Fruit fly (Drosophila melanogaster) whole organism, embryonic: ENCODE measurements around the gene mfr.

Experiments used
- BEAF-32 ChIP-seq: fragments of 200-800 bp; sonication (Bioruptor generic); optimal IDR thresholded peaks from 3 replicates; lab custom pipeline; 2017; ENCODE audit warnings: missing biosample characterization, missing genetic modification characterization, mild to moderate bottlenecking, moderate library complexity, missing genetic modification reagents
- Bteb2 ChIP-seq: fragments of 200-800 bp; sonication (Bioruptor generic); optimal IDR thresholded peaks from 2 replicates; lab custom pipeline; 2016; ENCODE audit warnings: missing biosample characterization, missing genetic modification characterization
- CG10565 ChIP-seq: fragments of 200-800 bp; sonication (Bioruptor generic); optimal IDR thresholded peaks from 3 replicates; lab custom pipeline; 2016; ENCODE audit warnings: missing biosample characterization, mild to moderate bottlenecking, missing genetic modification characterization
- CG11093 ChIP-seq: fragments of 200-800 bp; sonication (Bioruptor generic); IDR thresholded peaks from 3 replicates; pipeline ENCODE4 v1.3.6; 2022; ENCODE audit warnings: missing biosample characterization, missing genetic modification characterization
- CG11695 ChIP-seq: fragments of 200-800 bp; sonication (Bioruptor generic); IDR thresholded peaks from 3 replicates; pipeline ENCODE4 v1.3.6; 2022; ENCODE audit warnings: missing biosample characterization, missing genetic modification characterization
- CG12104 ChIP-seq: fragments of 200-800 bp; sonication (Bioruptor generic); optimal IDR thresholded peaks from 3 replicates; lab custom pipeline; 2016; ENCODE audit warnings: missing biosample characterization, missing genetic modification characterization
- CG12219 ChIP-seq: fragments of 200-800 bp; sonication (Bioruptor generic); optimal IDR thresholded peaks from 3 replicates; lab custom pipeline; 2018; ENCODE audit warnings: missing biosample characterization, mild to moderate bottlenecking, missing genetic modification characterization
- CG14860 ChIP-seq: fragments of 200-800 bp; sonication (Bioruptor generic); IDR thresholded peaks from 3 replicates; pipeline ENCODE4 v1.3.6; 2022; ENCODE audit warnings: missing biosample characterization, missing genetic modification characterization; ENCODE audit not compliant: partially characterized antibody
- CG17186 ChIP-seq: fragments of 200-800 bp; sonication (Bioruptor generic); optimal IDR thresholded peaks from 3 replicates; lab custom pipeline; 2017; ENCODE audit warnings: missing biosample characterization, missing genetic modification reagents, missing genetic modification characterization
- CG17912 ChIP-seq: fragments of 200-800 bp; sonication (Bioruptor generic); optimal IDR thresholded peaks from 2 replicates; lab custom pipeline; 2018; ENCODE audit warnings: missing biosample characterization, mild to moderate bottlenecking, missing genetic modification characterization
- CG18011 ChIP-seq: fragments of 200-800 bp; sonication (Bioruptor generic); optimal IDR thresholded peaks from 2 replicates; lab custom pipeline; 2017; ENCODE audit warnings: missing biosample characterization, missing genetic modification characterization, mild to moderate bottlenecking, moderate library complexity, missing genotype
- CG33213 ChIP-seq: fragments of 200-800 bp; sonication (Bioruptor generic); optimal IDR thresholded peaks from 3 replicates; lab custom pipeline; 2016; ENCODE audit warnings: missing biosample characterization, missing genetic modification characterization
- CG3726 ChIP-seq: fragments of 200-800 bp; sonication (Bioruptor generic); IDR thresholded peaks from 3 replicates; pipeline ENCODE4, ENCODE4 v1.3.6; 2022; ENCODE audit warnings: missing biosample characterization, missing genetic modification characterization
- CG42726 ChIP-seq: fragments of 200-800 bp; sonication (Bioruptor generic); IDR thresholded peaks from 2 replicates; pipeline ENCODE4 v1.3.6; 2022; ENCODE audit warnings: missing biosample characterization, missing genetic modification characterization; ENCODE audit not compliant: partially characterized antibody
- CG4707 ChIP-seq: fragments of 200-800 bp; sonication (Bioruptor generic); optimal IDR thresholded peaks from 2 replicates; lab custom pipeline; 2018; ENCODE audit warnings: missing biosample characterization, mild to moderate bottlenecking, missing genetic modification characterization, moderate library complexity
- CG4820 ChIP-seq: fragments of 200-800 bp; sonication (Bioruptor generic); optimal IDR thresholded peaks from 3 replicates; lab custom pipeline; 2016; ENCODE audit warnings: missing biosample characterization, missing genetic modification characterization
- CG6175 ChIP-seq: fragments of 200-800 bp; sonication (Bioruptor generic); IDR thresholded peaks from 3 replicates; pipeline ENCODE4 v1.3.6; 2022; ENCODE audit warnings: missing biosample characterization, missing genetic modification characterization
- CG6689 ChIP-seq: fragments of 200-800 bp; sonication (Bioruptor generic); IDR thresholded peaks from 2 replicates; pipeline ENCODE4 v1.3.6; 2022; ENCODE audit warnings: missing biosample characterization, missing genetic modification characterization
- CG6813 ChIP-seq: fragments of 200-800 bp; sonication (Bioruptor generic); optimal IDR thresholded peaks from 2 replicates; lab custom pipeline; 2017; ENCODE audit warnings: missing biosample characterization, missing genetic modification characterization, mild to moderate bottlenecking, moderate library complexity, missing genetic modification reagents
- CG7271 ChIP-seq: fragments of 200-800 bp; sonication (Bioruptor generic); optimal IDR thresholded peaks from 2 replicates; lab custom pipeline; 2018; ENCODE audit warnings: missing biosample characterization, mild to moderate bottlenecking, missing genetic modification characterization, moderate library complexity
- CG8924 ChIP-seq: fragments of 200-800 bp; optimal IDR thresholded peaks from 3 replicates; lab custom pipeline; 2019; ENCODE audit warnings: missing biosample characterization, mild to moderate bottlenecking, missing genetic modification characterization, moderate library complexity
- CTCF ChIP-seq: fragments of 200-800 bp; sonication (Bioruptor generic); optimal IDR thresholded peaks from 2 replicates; lab custom pipeline; 2017; ENCODE audit warnings: missing biosample characterization, mild to moderate bottlenecking, missing genetic modification characterization, moderate library complexity
- Chrac-16 ChIP-seq: fragments of 200-800 bp; sonication (Bioruptor generic); optimal IDR thresholded peaks from 3 replicates; lab custom pipeline; 2016; ENCODE audit warnings: missing biosample characterization, missing genetic modification characterization
- Dbx ChIP-seq: fragments of 200-800 bp; sonication (Bioruptor generic); IDR thresholded peaks from 3 replicates; pipeline ENCODE4 v1.3.6; 2022; ENCODE audit warnings: missing biosample characterization, missing genetic modification characterization
- GATAe ChIP-seq: fragments of 200-800 bp; sonication (Bioruptor generic); conservative IDR thresholded peaks from 2 replicates; pipeline ENCODE4 v1.3.6; 2022; ENCODE audit warnings: missing biosample characterization, missing genetic modification characterization
- HLHmδ ChIP-seq: fragments of 200-800 bp; sonication (Bioruptor generic); optimal IDR thresholded peaks from 2 replicates; lab custom pipeline; 2018; ENCODE audit warnings: missing biosample characterization, mild to moderate bottlenecking, missing genetic modification characterization, moderate library complexity
- Kr ChIP-seq: fragments of 200-800 bp; sonication (Bioruptor generic); optimal IDR thresholded peaks from 2 replicates; lab custom pipeline; 2017; ENCODE audit warnings: missing biosample characterization, mild to moderate bottlenecking, missing genetic modification characterization
- Neu2 ChIP-seq: fragments of 200-800 bp; sonication (Bioruptor generic); optimal IDR thresholded peaks from 3 replicates; lab custom pipeline; 2016; ENCODE audit warnings: missing biosample characterization, missing genetic modification characterization, borderline replicate concordance
- Poxn ChIP-seq: fragments of 200-800 bp; sonication (Bioruptor generic); IDR thresholded peaks from 2 replicates; pipeline ENCODE4 v1.3.6; 2022; ENCODE audit warnings: missing biosample characterization, missing genetic modification characterization
- Ptx1 ChIP-seq: fragments of 200-800 bp; sonication (Bioruptor generic); IDR thresholded peaks from 2 replicates; pipeline ENCODE4 v1.3.6; 2022; ENCODE audit warnings: missing biosample characterization, missing genetic modification characterization
- bbx ChIP-seq: fragments of 200-800 bp; sonication (Bioruptor generic); IDR thresholded peaks from 2 replicates; pipeline ENCODE4 v1.3.6; 2022; ENCODE audit warnings: missing biosample characterization, missing genetic modification characterization; ENCODE audit not compliant: partially characterized antibody
- crc ChIP-seq: fragments of 200-800 bp; sonication (Bioruptor generic); optimal IDR thresholded peaks from 2 replicates; lab custom pipeline; 2016; ENCODE audit warnings: missing biosample characterization, missing genetic modification characterization
- dati ChIP-seq: fragments of 200-800 bp; sonication (Bioruptor generic); IDR thresholded peaks from 2 replicates; pipeline ENCODE4 v1.3.6; 2022; ENCODE audit warnings: missing biosample characterization, missing genetic modification characterization
- dmrt99B ChIP-seq: fragments of 200-800 bp; sonication (Bioruptor generic); optimal IDR thresholded peaks from 2 replicates; lab custom pipeline; 2018; ENCODE audit warnings: missing biosample characterization, mild to moderate bottlenecking, missing genetic modification characterization, moderate library complexity
- eyg ChIP-seq: fragments of 200-800 bp; sonication (Bioruptor generic); optimal IDR thresholded peaks from 3 replicates; lab custom pipeline; 2016; ENCODE audit warnings: missing biosample characterization, missing genetic modification characterization
- gfzf ChIP-seq: fragments of 200-800 bp; sonication (Bioruptor generic); optimal IDR thresholded peaks from 2 replicates; lab custom pipeline; 2016; ENCODE audit warnings: missing biosample characterization, mild to moderate bottlenecking, missing genetic modification characterization, moderate library complexity
- gro ChIP-seq: fragments of 200-800 bp; sonication (Bioruptor generic); optimal IDR thresholded peaks from 2 replicates; lab custom pipeline; 2016; ENCODE audit warnings: missing biosample characterization, missing genetic modification characterization
- hbn ChIP-seq: fragments of 200-800 bp; sonication (Bioruptor generic); IDR thresholded peaks from 2 replicates; pipeline ENCODE4 v1.3.6; 2022; ENCODE audit warnings: missing biosample characterization, missing genetic modification characterization; ENCODE audit not compliant: partially characterized antibody
- mam ChIP-seq: fragments of 200-800 bp; sonication (Bioruptor generic); optimal IDR thresholded peaks from 3 replicates; lab custom pipeline; 2016; ENCODE audit warnings: missing biosample characterization, missing genetic modification characterization
- odd ChIP-seq: fragments of 200-800 bp; sonication (Bioruptor generic); optimal IDR thresholded peaks from 2 replicates; lab custom pipeline; 2017; ENCODE audit warnings: missing biosample characterization, mild to moderate bottlenecking, missing genetic modification characterization
- p53 ChIP-seq: fragments of 200-800 bp; sonication (Bioruptor generic); optimal IDR thresholded peaks from 2 replicates; lab custom pipeline; 2016; ENCODE audit warnings: missing biosample characterization, missing genetic modification characterization
- phol ChIP-seq: fragments of 200-800 bp; sonication (Bioruptor generic); optimal IDR thresholded peaks from 3 replicates; lab custom pipeline; 2018; ENCODE audit warnings: missing biosample characterization, mild to moderate bottlenecking, missing genetic modification characterization, moderate library complexity
- so ChIP-seq: fragments of 200-800 bp; sonication (Bioruptor generic); IDR thresholded peaks from 3 replicates; pipeline ENCODE4 v1.3.6; 2022; ENCODE audit warnings: missing biosample characterization, missing genetic modification characterization
- sqz ChIP-seq: fragments of 200-800 bp; sonication (Bioruptor generic); optimal IDR thresholded peaks from 3 replicates; lab custom pipeline; 2018; ENCODE audit warnings: missing biosample characterization, mild to moderate bottlenecking, missing genetic modification characterization
- stc ChIP-seq: fragments of 200-800 bp; sonication (Bioruptor generic); IDR thresholded peaks from 2 replicates; pipeline ENCODE4 v1.3.6; 2022; ENCODE audit warnings: missing biosample characterization, missing genetic modification characterization
- stwl ChIP-seq: fragments of 200-800 bp; sonication (Bioruptor generic); optimal IDR thresholded peaks from 3 replicates; lab custom pipeline; 2018; ENCODE audit warnings: missing biosample characterization, mild to moderate bottlenecking, missing genetic modification characterization, moderate library complexity
- tx ChIP-seq: fragments of 200-800 bp; sonication (Bioruptor generic); optimal IDR thresholded peaks from 2 replicates; lab custom pipeline; 2016; ENCODE audit warnings: missing biosample characterization, missing genetic modification characterization
- usp ChIP-seq: fragments of >200 bp; optimal IDR thresholded peaks from 2 replicates; lab custom pipeline; 2017; ENCODE audit warnings: missing biosample characterization, missing genetic modification characterization
- vnd ChIP-seq: fragments of 200-800 bp; sonication (Bioruptor generic); IDR thresholded peaks from 3 replicates; pipeline ENCODE4 v1.3.6; 2022; ENCODE audit warnings: missing biosample characterization, missing genetic modification characterization; ENCODE audit not compliant: partially characterized antibody
- vvl ChIP-seq: fragments of 200-800 bp; sonication (Bioruptor generic); IDR thresholded peaks from 2 replicates; pipeline ENCODE4 v1.3.6; 2022; ENCODE audit warnings: missing biosample characterization, missing genetic modification characterization
- zen2 ChIP-seq: fragments of 200-800 bp; sonication (Bioruptor generic); IDR thresholded peaks from 3 replicates; pipeline ENCODE4 v1.3.6; 2022; ENCODE audit warnings: missing biosample characterization, missing genetic modification characterization; ENCODE audit not compliant: partially characterized antibody
- zfh2 ChIP-seq: fragments of 200-800 bp; sonication (Bioruptor generic); optimal IDR thresholded peaks from 2 replicates; lab custom pipeline; 2016; ENCODE audit warnings: missing biosample characterization, missing genetic modification characterization

The mfr gene

DNA sequence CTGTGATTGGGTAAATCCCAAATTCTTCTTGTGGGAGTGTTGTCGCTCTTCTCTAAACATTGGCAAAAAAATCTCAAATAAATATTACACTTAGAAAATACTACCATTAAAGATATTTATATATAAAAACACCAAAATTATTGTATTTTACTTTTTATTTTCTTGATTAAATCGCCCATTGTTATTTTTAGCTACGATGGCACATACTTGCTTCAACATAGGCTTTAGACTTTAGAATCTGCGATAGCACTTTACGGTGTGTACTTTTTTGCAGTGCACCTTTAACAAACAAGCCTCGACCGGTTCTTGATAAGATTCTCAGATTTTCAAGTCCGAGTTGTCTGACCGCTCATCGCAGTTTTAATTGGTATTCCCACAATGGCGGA, 42.2 kb upstream of the mfr start, which contains the start of gene GNBP3 (continued):
- TF ChIP-seq zfh2 (GFP tag; lab: Kevin White, UChicago), result peak; percentile 19
- peak; percentile 53; the same call in 1 of the 2 replicates for TF ChIP-seq CG6689
- no peak for TF ChIP-seq so (GFP tag; lab: Robert Waterston, UW)
- no peak for TF ChIP-seq Bteb2 (GFP tag; lab: Kevin White, UChicago)
- TF ChIP-seq dmrt99B (tag; lab: Kevin White, UChicago), result peak; percentile 70
- TF ChIP-seq CG33213, result no peak
- TF ChIP-seq phol (tag; lab: Kevin White, UChicago), result peak; percentile 39
- TF ChIP-seq CG18011 (GFP tag; lab: Kevin White, UChicago), result no peak
- peak; percentile 55 for TF ChIP-seq mam
- TF ChIP-seq HLHmδ (GFP tag; lab: Kevin White, UChicago), result no peak
- peak; percentile 48 for TF ChIP-seq Ptx1 (GFP tag; lab: Robert Waterston, UW)
- no peak for TF ChIP-seq p53 (GFP tag; lab: Kevin White, UChicago)
- peak; percentile 22 for TF ChIP-seq Chrac-16 (GFP tag; lab: Kevin White, UChicago)
- no peak for TF ChIP-seq Neu2
- TF ChIP-seq hbn (GFP tag; lab: Robert Waterston, UW), result no peak
- no peak for TF ChIP-seq Poxn (GFP tag; lab: Robert Waterston, UW)
- no peak for TF ChIP-seq CG42726
- TF ChIP-seq CG4820 (GFP tag; lab: Kevin White, UChicago), result peak; percentile 76
- no peak for TF ChIP-seq crc (GFP tag; lab: Kevin White, UChicago)
- no peak for TF ChIP-seq odd (GFP tag; lab: Kevin White, UChicago)
- TF ChIP-seq CG17912 (GFP tag; lab: Kevin White, UChicago), result no peak
- peak; percentile 65 for TF ChIP-seq sqz (GFP tag; lab: Kevin White, UChicago)
- TF ChIP-seq gro, result no peak
- no peak for TF ChIP-seq Kr
- peak; percentile 65; the same call in 2 of the 3 replicates for TF ChIP-seq CG11695 (GFP tag; lab: Robert Waterston, UW)
- TF ChIP-seq CG11093 (GFP tag; lab: Robert Waterston, UW), result no peak
- peak; percentile 6 for TF ChIP-seq CTCF (GFP tag; lab: Kevin White, UChicago)
- peak; percentile 79 for TF ChIP-seq CG6813 (GFP tag; lab: Kevin White, UChicago)
- no peak for TF ChIP-seq gfzf (GFP tag; lab: Kevin White, UChicago)
- peak; percentile 36 for TF ChIP-seq CG8924 (tag; lab: Kevin White, UChicago)
- TF ChIP-seq dati (GFP tag; lab: Robert Waterston, UW), result no peak
- no peak for TF ChIP-seq vnd (GFP tag; lab: Robert Waterston, UW)
- TF ChIP-seq stc (GFP tag; lab: Robert Waterston, UW), result peak; percentile 43; the same call in 1 of the 2 replicates
- no peak for TF ChIP-seq zen2 (GFP tag; lab: Robert Waterston, UW)
- TF ChIP-seq CG4707, result no peak
- peak; percentile 84 for TF ChIP-seq Dbx (GFP tag; lab: Robert Waterston, UW)
- peak; percentile 51 for TF ChIP-seq CG10565 (GFP tag; lab: Kevin White, UChicago)
- TF ChIP-seq eyg, result no peak
- no peak for TF ChIP-seq BEAF-32
- TF ChIP-seq CG12219 (GFP tag; lab: Kevin White, UChicago), result no peak
- no peak for TF ChIP-seq usp
- no peak for TF ChIP-seq CG3726
- no peak for TF ChIP-seq stwl
- no peak for TF ChIP-seq tx (GFP tag; lab: Kevin White, UChicago)
- no peak for TF ChIP-seq bbx (GFP tag; lab: Robert Waterston, UW)
- TF ChIP-seq GATAe, result no peak
- peak; percentile 70 for TF ChIP-seq vvl
- no peak for TF ChIP-seq CG7271 (tag; lab: Kevin White, UChicago)
- no peak for TF ChIP-seq CG6175 (GFP tag; lab: Robert Waterston, UW)
- no peak for TF ChIP-seq CG17186
- TF ChIP-seq CG14860 (GFP tag; lab: Robert Waterston, UW), result no peak
- TF ChIP-seq CG12104 (GFP tag; lab: Kevin White, UChicago), result peak; percentile 22
